Worm (Caenorhabditis elegans): ENCODE measurements around the gene gbh-1.

DNA sequence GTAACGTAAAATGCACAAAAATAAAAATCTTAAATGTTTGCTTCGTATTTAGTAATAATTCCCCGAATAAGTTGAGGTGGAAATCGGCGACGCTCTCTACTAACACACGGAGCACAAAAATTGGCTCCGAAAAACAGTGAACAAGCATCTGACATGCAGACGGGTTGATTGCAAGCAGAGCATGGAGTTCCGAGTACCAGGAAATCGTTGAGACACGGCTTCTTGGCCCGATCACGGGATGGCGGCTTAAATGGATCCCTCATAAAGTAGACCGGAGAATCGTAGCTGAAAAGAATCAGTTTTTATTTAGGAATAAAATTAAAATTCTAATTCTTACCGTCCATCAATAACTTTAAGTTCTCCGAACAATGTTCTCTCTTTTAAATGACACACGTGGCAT is 31.3 kb downstream of the gbh-1 start:
- TF ChIP-seq ztf-29 (GFP tag; IDR thresholded peaks at IDR 0.05) (no peak), cog-1 (tag; optimal IDR thresholded peaks at IDR 0.05) (no peak), flt-1 (GFP tag; IDR thresholded peaks at IDR 0.05) (0 out of 2 replicates have a peak, but pooled peaks have one; percentile 35)
